Fruit fly (Drosophila melanogaster) whole organism, embryonic: ENCODE results near the gene Mob3.

Source experiments
- CG11560 ChIP-seq: fragments of 200-800 bp; sonication (Bioruptor generic); IDR thresholded peaks from 3 replicates; pipeline ENCODE4 v1.3.6; 2022; ENCODE audit warnings: missing biosample characterization, missing genetic modification characterization
- CG13287 ChIP-seq: fragments of 200-800 bp; sonication (Bioruptor generic); IDR thresholded peaks from 2 replicates; pipeline ENCODE4 v1.3.6; 2022; ENCODE audit warnings: missing biosample characterization, missing genetic modification characterization; ENCODE audit not compliant: partially characterized antibody
- CG2116 ChIP-seq: fragments of 200-800 bp; sonication (Bioruptor generic); optimal IDR thresholded peaks from 3 replicates; lab custom pipeline; 2018; ENCODE audit warnings: missing biosample characterization, mild to moderate bottlenecking, missing genetic modification characterization
- dm ChIP-seq: fragments of 200-800 bp; sonication (Bioruptor generic); optimal IDR thresholded peaks from 3 replicates; lab custom pipeline; 2016; ENCODE audit warnings: missing biosample characterization, missing genetic modification characterization
- fru ChIP-seq: fragments of >200 bp; optimal IDR thresholded peaks from 2 replicates; lab custom pipeline; 2017
- tx ChIP-seq: fragments of 200-800 bp; sonication (Bioruptor generic); optimal IDR thresholded peaks from 2 replicates; lab custom pipeline; 2016; ENCODE audit warnings: missing biosample characterization, missing genetic modification characterization

dm6 chr2L:10220010-10220409 is 45.1 kb upstream of the Mob3 start:
- no peak for TF ChIP-seq tx (GFP tag; lab: Kevin White, UChicago)
- TF ChIP-seq CG11560, result no peak
- no peak for TF ChIP-seq fru (lab: Kevin White, UChicago)
- no peak for TF ChIP-seq CG13287 (GFP tag; lab: Robert Waterston, UW)
- no peak for TF ChIP-seq dm (GFP tag; lab: Kevin White, UChicago)
- TF ChIP-seq CG2116 (GFP tag; lab: Kevin White, UChicago), result no peak
